Fruit fly (Drosophila melanogaster) whole organism, embryonic: ENCODE measurements around the gene CG14147.

ENCODE experiments used
- Atf6 ChIP-seq: fragments of 200-800 bp; sonication (Bioruptor generic); IDR thresholded peaks from 2 replicates; pipeline ENCODE4 v1.3.6; 2022; ENCODE audit warnings: missing biosample characterization, missing genetic modification characterization
- Bgb ChIP-seq: fragments of 200-800 bp; sonication (Bioruptor generic); IDR thresholded peaks from 2 replicates; pipeline ENCODE4 v1.3.6; 2022; ENCODE audit warnings: missing biosample characterization, missing genetic modification characterization; ENCODE audit not compliant: partially characterized antibody
- CG10543 ChIP-seq: fragments of 200-800 bp; sonication (Bioruptor generic); optimal IDR thresholded peaks from 3 replicates; lab custom pipeline; 2017; ENCODE audit warnings: missing biosample characterization, mild to moderate bottlenecking, missing genetic modification characterization, moderate library complexity
- CG11398 ChIP-seq: fragments of 200-800 bp; sonication (Bioruptor generic); optimal IDR thresholded peaks from 2 replicates; lab custom pipeline; 2016; ENCODE audit warnings: missing biosample characterization, missing genetic modification characterization
- CG13123 ChIP-seq: fragments of 200-800 bp; sonication (Bioruptor generic); optimal IDR thresholded peaks from 2 replicates; lab custom pipeline; 2016; ENCODE audit warnings: missing biosample characterization, missing genetic modification characterization
- CG13287 ChIP-seq: fragments of 200-800 bp; sonication (Bioruptor generic); IDR thresholded peaks from 2 replicates; pipeline ENCODE4 v1.3.6; 2022; ENCODE audit warnings: missing biosample characterization, missing genetic modification characterization; ENCODE audit not compliant: partially characterized antibody
- CG13624 ChIP-seq: fragments of 200-800 bp; sonication (Bioruptor generic); optimal IDR thresholded peaks from 2 replicates; lab custom pipeline; 2016; ENCODE audit warnings: missing biosample characterization, missing genetic modification characterization
- CG14441 ChIP-seq: fragments of 200-800 bp; sonication (Bioruptor generic); IDR thresholded peaks from 2 replicates; pipeline ENCODE4 v1.3.6; 2022; ENCODE audit warnings: missing biosample characterization, missing genetic modification characterization
- CG16815 ChIP-seq: fragments of 200-800 bp; sonication (Bioruptor generic); optimal IDR thresholded peaks from 3 replicates; lab custom pipeline; 2017; ENCODE audit warnings: missing biosample characterization, mild to moderate bottlenecking, missing genetic modification characterization
- CG17186 ChIP-seq: fragments of 200-800 bp; sonication (Bioruptor generic); optimal IDR thresholded peaks from 3 replicates; lab custom pipeline; 2017; ENCODE audit warnings: missing biosample characterization, missing genetic modification reagents, missing genetic modification characterization
- CG32767 ChIP-seq: fragments of 200-800 bp; sonication (Bioruptor generic); IDR thresholded peaks from 2 replicates; pipeline ENCODE4 v1.3.6; 2022; ENCODE audit warnings: missing biosample characterization, missing genetic modification characterization
- CG4617 ChIP-seq: fragments of 200-800 bp; sonication (Bioruptor generic); optimal IDR thresholded peaks from 3 replicates; lab custom pipeline; 2016; ENCODE audit warnings: missing biosample characterization, missing genetic modification characterization, borderline replicate concordance
- CG8281 ChIP-seq: fragments of 200-800 bp; sonication (Bioruptor generic); optimal IDR thresholded peaks from 2 replicates; lab custom pipeline; 2018; ENCODE audit warnings: missing biosample characterization, mild to moderate bottlenecking, missing genetic modification characterization, moderate library complexity
- Dfd ChIP-seq, 2 experiments: fragments of >200 bp; optimal IDR thresholded peaks; 2 replicates each; lab custom pipeline; 2017; ENCODE audit warnings: missing biosample characterization in 2 of 2, missing genetic modification characterization in 2 of 2
- Ets97D ChIP-seq: fragments of 200-800 bp; sonication (Bioruptor generic); optimal IDR thresholded peaks from 3 replicates; lab custom pipeline; 2016; ENCODE audit warnings: missing biosample characterization, missing genetic modification characterization
- H15 ChIP-seq: fragments of 200-800 bp; sonication (Bioruptor generic); IDR thresholded peaks from 3 replicates; pipeline ENCODE4 v1.3.6; 2022; ENCODE audit warnings: missing biosample characterization, missing genetic modification characterization
- HmgD ChIP-seq: fragments of 200-800 bp; sonication (Bioruptor generic); optimal IDR thresholded peaks from 3 replicates; lab custom pipeline; 2016; ENCODE audit warnings: missing biosample characterization, missing genetic modification characterization
- Jarid2 ChIP-seq: fragments of 200-800 bp; sonication (Bioruptor generic); optimal IDR thresholded peaks from 3 replicates; lab custom pipeline; 2017; ENCODE audit warnings: mild to moderate bottlenecking, missing biosample characterization, missing genetic modification reagents, missing genetic modification characterization
- Kr ChIP-seq: fragments of 200-800 bp; sonication (Bioruptor generic); optimal IDR thresholded peaks from 2 replicates; lab custom pipeline; 2017; ENCODE audit warnings: missing biosample characterization, mild to moderate bottlenecking, missing genetic modification characterization
- Lhr ChIP-seq: fragments of 200-800 bp; sonication (Bioruptor generic); optimal IDR thresholded peaks from 3 replicates; lab custom pipeline; 2017; ENCODE audit warnings: mild to moderate bottlenecking, missing biosample characterization, missing genetic modification reagents, missing genetic modification characterization
- Mrtf ChIP-seq: fragments of 200-800 bp; sonication (Bioruptor generic); IDR thresholded peaks from 3 replicates; pipeline ENCODE4 v1.3.6; 2022; ENCODE audit warnings: missing biosample characterization, missing genetic modification characterization
- Usf ChIP-seq: fragments of 200-800 bp; sonication (Bioruptor generic); optimal IDR thresholded peaks from 2 replicates; lab custom pipeline; 2017; ENCODE audit warnings: missing genotype, missing biosample characterization, missing genetic modification characterization
- Xbp1 ChIP-seq: fragments of 200-800 bp; sonication (Bioruptor generic); optimal IDR thresholded peaks from 3 replicates; lab custom pipeline; 2016; ENCODE audit warnings: missing biosample characterization, mild to moderate bottlenecking, missing genetic modification characterization
- Xrp1 ChIP-seq: fragments of 200-800 bp; sonication (Bioruptor generic); IDR thresholded peaks from 2 replicates; pipeline ENCODE4 v1.3.6; 2022; ENCODE audit warnings: missing biosample characterization, missing genetic modification characterization
- ase ChIP-seq: fragments of 200-800 bp; sonication (Bioruptor generic); IDR thresholded peaks from 3 replicates; pipeline ENCODE4 v1.3.6; 2022; ENCODE audit warnings: missing biosample characterization, missing genetic modification characterization
- bigmax ChIP-seq: fragments of 200-800 bp; sonication (Bioruptor generic); optimal IDR thresholded peaks from 2 replicates; lab custom pipeline; 2018; ENCODE audit warnings: missing biosample characterization, mild to moderate bottlenecking, missing genetic modification characterization
- caup ChIP-seq: fragments of 200-800 bp; sonication (Bioruptor generic); optimal IDR thresholded peaks from 3 replicates; lab custom pipeline; 2017; ENCODE audit warnings: missing biosample characterization, mild to moderate bottlenecking, missing genetic modification characterization, moderate library complexity; ENCODE audit not compliant: severe bottlenecking
- chinmo ChIP-seq: fragments of 200-800 bp; sonication (Bioruptor generic); IDR thresholded peaks from 4 replicates; pipeline ENCODE4 v1.3.6; 2022; ENCODE audit warnings: missing biosample characterization, missing genetic modification characterization; ENCODE audit not compliant: partially characterized antibody
- chm ChIP-seq: fragments of 200-800 bp; sonication (Bioruptor generic); IDR thresholded peaks from 2 replicates; pipeline ENCODE4 v1.3.6; 2022; ENCODE audit warnings: missing biosample characterization, missing genetic modification characterization
- crc ChIP-seq: fragments of 200-800 bp; sonication (Bioruptor generic); optimal IDR thresholded peaks from 2 replicates; lab custom pipeline; 2016; ENCODE audit warnings: missing biosample characterization, missing genetic modification characterization
- dati ChIP-seq: fragments of 200-800 bp; sonication (Bioruptor generic); IDR thresholded peaks from 2 replicates; pipeline ENCODE4 v1.3.6; 2022; ENCODE audit warnings: missing biosample characterization, missing genetic modification characterization
- exex ChIP-seq: fragments of 200-800 bp; sonication (Bioruptor generic); optimal IDR thresholded peaks from 4 replicates; lab custom pipeline; 2018; ENCODE audit warnings: missing biosample characterization, mild to moderate bottlenecking, missing genetic modification characterization, moderate library complexity
- fu2 ChIP-seq: fragments of 200-800 bp; sonication (Bioruptor generic); optimal IDR thresholded peaks from 2 replicates; lab custom pipeline; 2016; ENCODE audit warnings: missing biosample characterization, missing genetic modification characterization
- grn ChIP-seq: fragments of 200-800 bp; sonication (Bioruptor generic); optimal IDR thresholded peaks from 3 replicates; lab custom pipeline; 2017; ENCODE audit warnings: missing biosample characterization, missing genetic modification characterization
- gsb ChIP-seq: fragments of 200-800 bp; sonication (Bioruptor generic); IDR thresholded peaks from 2 replicates; pipeline ENCODE4 v1.3.6; 2022; ENCODE audit warnings: missing biosample characterization, missing genetic modification characterization
- hth ChIP-seq: fragments of >200 bp; optimal IDR thresholded peaks from 2 replicates; lab custom pipeline; 2017; ENCODE audit warnings: inconsistent platforms
- insv ChIP-seq, 2 experiments: fragments of 200-800 bp; sonication (Bioruptor generic); optimal IDR thresholded peaks; 3 replicates each; lab custom pipeline; 2016 to 2018; ENCODE audit warnings: missing biosample characterization in 2 of 2, missing genetic modification characterization in 2 of 2
- kni ChIP-seq: fragments of 200-800 bp; sonication (Bioruptor generic); optimal IDR thresholded peaks from 3 replicates; lab custom pipeline; 2017; ENCODE audit warnings: mild to moderate bottlenecking, missing biosample characterization, missing genetic modification reagents, missing genetic modification characterization
- nom ChIP-seq: fragments of 200-800 bp; sonication (Bioruptor generic); optimal IDR thresholded peaks from 2 replicates; lab custom pipeline; 2017; ENCODE audit warnings: missing biosample characterization, missing genetic modification characterization, mild to moderate bottlenecking, moderate library complexity, missing genetic modification reagents
- otp ChIP-seq: fragments of 200-800 bp; sonication (Bioruptor generic); IDR thresholded peaks from 3 replicates; pipeline ENCODE4, ENCODE4 v1.3.6; 2022; ENCODE audit warnings: missing biosample characterization, missing genetic modification characterization
- pfk ChIP-seq: fragments of 200-800 bp; sonication (Bioruptor generic); optimal IDR thresholded peaks from 2 replicates; lab custom pipeline; 2018; ENCODE audit warnings: missing biosample characterization, mild to moderate bottlenecking, missing genetic modification characterization, moderate library complexity
- psq ChIP-seq: fragments of 200-800 bp; sonication (Bioruptor generic); optimal IDR thresholded peaks from 2 replicates; lab custom pipeline; 2017; ENCODE audit warnings: missing biosample characterization, missing genetic modification characterization
- ranshi ChIP-seq: fragments of 200-800 bp; sonication (Bioruptor generic); IDR thresholded peaks from 2 replicates; pipeline ENCODE4 v1.3.6; 2022; ENCODE audit warnings: missing biosample characterization, missing genetic modification characterization
- sim ChIP-seq: fragments of 200-800 bp; sonication (Bioruptor generic); IDR thresholded peaks from 2 replicates; pipeline ENCODE4 v1.3.6; 2022; ENCODE audit warnings: missing biosample characterization, missing genetic modification characterization
- sisA ChIP-seq: fragments of 200-800 bp; sonication (Bioruptor generic); IDR thresholded peaks from 2 replicates; pipeline ENCODE4 v1.3.6; 2022; ENCODE audit warnings: missing biosample characterization, missing genetic modification characterization
- sob ChIP-seq: fragments of 200-800 bp; sonication (Bioruptor generic); IDR thresholded peaks from 2 replicates; pipeline ENCODE4 v1.3.6; 2022; ENCODE audit warnings: missing biosample characterization, missing genetic modification characterization
- sr ChIP-seq: fragments of 200-800 bp; sonication (Bioruptor generic); IDR thresholded peaks from 3 replicates; pipeline ENCODE4 v1.3.6; 2022; ENCODE audit warnings: missing biosample characterization, missing genetic modification characterization
- tap ChIP-seq: fragments of 200-800 bp; optimal IDR thresholded peaks from 3 replicates; lab custom pipeline; 2019; ENCODE audit warnings: missing biosample characterization, mild to moderate bottlenecking, missing genetic modification characterization, moderate library complexity
- vnd ChIP-seq: fragments of 200-800 bp; sonication (Bioruptor generic); IDR thresholded peaks from 3 replicates; pipeline ENCODE4 v1.3.6; 2022; ENCODE audit warnings: missing biosample characterization, missing genetic modification characterization; ENCODE audit not compliant: partially characterized antibody
- wor ChIP-seq: fragments of 200-800 bp; sonication (Bioruptor generic); IDR thresholded peaks from 2 replicates; pipeline ENCODE4 v1.3.6; 2022; ENCODE audit warnings: missing biosample characterization, missing genetic modification characterization
- z ChIP-seq: fragments of 200-800 bp; sonication (Bioruptor generic); IDR thresholded peaks from 3 replicates; pipeline ENCODE4 v1.3.6; 2022; ENCODE audit warnings: missing biosample characterization, missing genetic modification characterization

Gene CG14147

DNA sequence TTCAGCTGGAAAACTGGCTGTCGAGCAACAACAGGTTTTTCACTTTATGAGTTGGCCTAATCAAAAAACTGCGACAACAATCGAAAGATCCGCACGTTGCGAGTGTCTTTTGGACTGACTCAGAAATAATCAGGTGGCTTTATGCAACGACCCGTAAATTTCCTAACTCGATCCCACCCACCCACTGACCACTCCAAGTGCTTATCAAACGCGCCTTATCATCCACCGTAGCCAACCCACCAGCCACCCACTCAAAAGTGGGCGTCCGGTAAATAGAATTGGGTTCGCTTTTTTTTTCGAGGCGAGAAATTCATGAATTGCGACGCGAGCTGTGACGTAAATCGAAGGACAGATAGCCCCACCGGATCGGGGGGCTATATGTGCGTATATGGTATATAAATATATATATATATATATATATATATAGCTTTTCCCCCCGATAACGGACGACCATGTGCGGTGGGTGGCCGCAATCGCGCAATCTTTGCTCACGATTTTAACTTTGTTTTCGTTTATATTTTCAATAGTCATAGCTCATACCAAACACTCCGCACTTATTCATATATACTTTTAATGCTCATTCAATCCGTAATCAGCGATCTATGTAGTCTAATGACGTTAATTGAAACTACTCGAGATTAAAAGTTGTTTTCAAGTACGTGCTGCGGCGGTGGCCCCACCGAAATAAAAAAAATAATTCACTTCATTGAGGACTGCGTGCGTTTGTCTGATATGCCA, 32.5 kb downstream of the CG14147 start (continued):
- TF ChIP-seq fu2 (no peak), Ets97D (GFP tag; lab: Kevin White, UChicago) (no peak), insv (GFP tag; optimal IDR thresholded peaks at IDR 0.05; lab: Kevin White, UChicago) (no peak), bigmax (GFP tag; lab: Kevin White, UChicago) (no peak), grn (peak; percentile 38), vnd (GFP tag; lab: Robert Waterston, UW) (peak; percentile 58; the same call in 1 of the 3 replicates), hth (lab: Kevin White, UChicago) (no peak), chinmo (0 out of 4 replicates have a peak, but pooled peaks have one; percentile 35), sim (GFP tag; lab: Robert Waterston, UW) (no peak), sr (GFP tag; lab: Robert Waterston, UW) (no peak), CG4617 (no peak), gsb (GFP tag; lab: Robert Waterston, UW) (no peak), crc (GFP tag; lab: Kevin White, UChicago) (no peak), CG16815 (no peak), otp (no peak), Atf6 (GFP tag; lab: Robert Waterston, UW) (no peak), wor (GFP tag; lab: Robert Waterston, UW) (no peak), Bgb (GFP tag; lab: Robert Waterston, UW) (no peak), kni (GFP tag; lab: Kevin White, UChicago) (no peak), caup (no peak), CG13123 (GFP tag; lab: Kevin White, UChicago) (no peak), CG10543 (GFP tag; lab: Kevin White, UChicago) (peak; percentile 24), CG13624 (GFP tag; lab: Kevin White, UChicago) (no peak), Lhr (GFP tag; lab: Kevin White, UChicago) (no peak), HmgD (no peak), CG11398 (GFP tag; lab: Kevin White, UChicago) (no peak), H15 (GFP tag; lab: Robert Waterston, UW) (no peak), pfk (GFP tag; lab: Kevin White, UChicago) (no peak), tap (tag; lab: Kevin White, UChicago) (no peak), exex (tag; lab: Kevin White, UChicago) (peak; percentile 97), Kr (GFP tag; lab: Kevin White, UChicago) (no peak)

DNA sequence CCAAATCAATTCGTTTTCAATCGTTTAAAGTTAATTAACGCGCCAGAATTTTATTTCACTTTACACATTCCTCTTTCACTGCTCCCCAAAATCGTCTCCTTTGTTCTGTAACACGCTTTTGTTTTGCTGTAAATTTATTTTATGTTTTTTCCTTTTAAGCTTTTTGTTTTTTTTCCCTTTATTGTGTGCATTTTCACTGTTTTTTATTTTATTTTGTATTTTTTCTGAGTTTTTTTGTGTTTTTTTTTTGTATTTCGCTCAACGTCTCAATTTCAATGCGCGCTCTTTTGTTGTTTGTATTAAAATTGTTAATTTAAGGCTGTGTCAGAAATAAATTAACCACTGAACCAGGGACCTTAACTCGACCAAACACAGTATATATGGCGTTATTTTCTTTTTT, 34.0 kb downstream of the CG14147 start:
- no peak for TF ChIP-seq CG17186
- peak; percentile 34 for TF ChIP-seq nom (GFP tag; lab: Kevin White, UChicago)

DNA sequence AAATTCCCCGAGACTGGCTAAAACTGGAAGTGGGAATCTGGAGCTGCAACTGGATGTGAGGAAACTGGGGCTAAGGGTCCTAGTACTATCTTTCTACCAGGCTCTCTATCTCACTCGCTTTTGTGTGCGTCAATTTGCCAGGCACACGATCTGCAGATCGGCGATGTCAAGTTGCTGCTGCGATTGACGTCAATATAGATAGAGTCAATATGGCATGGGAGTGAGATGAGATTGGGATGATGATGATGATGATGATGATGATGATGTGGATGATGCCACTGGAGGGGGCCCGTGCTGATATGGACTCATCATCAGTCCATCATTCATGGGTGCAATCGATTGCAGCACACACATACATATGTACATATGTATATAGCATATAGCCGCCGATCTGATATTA, 35.3 kb downstream of the CG14147 start:
- TF ChIP-seq CG32767 (GFP tag; lab: Robert Waterston, UW) (no peak), z (GFP tag; lab: Robert Waterston, UW) (no peak), Jarid2 (GFP tag; lab: Kevin White, UChicago) (peak; percentile 16), sisA (GFP tag; lab: Robert Waterston, UW) (no peak), CG14441 (GFP tag; lab: Robert Waterston, UW) (no peak), dati (GFP tag; lab: Robert Waterston, UW) (no peak), ase (GFP tag; lab: Robert Waterston, UW) (no peak), chm (GFP tag; lab: Robert Waterston, UW) (no peak), sob (no peak), CG8281 (tag; lab: Kevin White, UChicago) (peak; percentile 60), Dfd (GFP tag; optimal IDR thresholded peaks at IDR 0.05; lab: Kevin White, UChicago) (no peak), psq (no peak), Xrp1 (no peak), Xbp1 (GFP tag; lab: Kevin White, UChicago) (no peak), ranshi (no peak), Usf (GFP tag; lab: Kevin White, UChicago) (no peak), CG13287 (GFP tag; lab: Robert Waterston, UW) (no peak), Mrtf (no peak)
